Worm (Caenorhabditis elegans) whole organism, L2 larva: ENCODE results near the gene pie-1.
A peak's percentile ranks its signal among the peaks of the same experiment; 100 is the strongest.

ENCODE experiments used
- lin-39 ChIP-seq: fragments of 150-350 bp; optimal IDR thresholded peaks from 2 replicates; lab custom pipeline; 2014; ENCODE audit warnings: missing biosample characterization, missing genetic modification reagents, missing genetic modification characterization
- nhr-25 ChIP-seq: fragments of 150-350 bp; sonication (generic microtip); optimal IDR thresholded peaks from 3 replicates; lab custom pipeline; 2014; ENCODE audit warnings: missing biosample characterization, missing genetic modification characterization
- nhr-77 ChIP-seq: fragments of 150-350 bp; optimal IDR thresholded peaks from 2 replicates; lab custom pipeline; 2014; ENCODE audit warnings: missing biosample characterization, missing genetic modification characterization

- no peak for TF ChIP-seq lin-39 (tag; lab: Kevin White, UChicago)
- peak; percentile 52 for TF ChIP-seq nhr-25 (tag; lab: Kevin White, UChicago)
- no peak for TF ChIP-seq nhr-77 (tag; lab: Kevin White, UChicago)
Observed at ce11 chrIII:12425846-12426405, 767 bp upstream of the pie-1 start.
